Worm (Caenorhabditis elegans): ENCODE results near the gene C17G10.6.

DNA sequence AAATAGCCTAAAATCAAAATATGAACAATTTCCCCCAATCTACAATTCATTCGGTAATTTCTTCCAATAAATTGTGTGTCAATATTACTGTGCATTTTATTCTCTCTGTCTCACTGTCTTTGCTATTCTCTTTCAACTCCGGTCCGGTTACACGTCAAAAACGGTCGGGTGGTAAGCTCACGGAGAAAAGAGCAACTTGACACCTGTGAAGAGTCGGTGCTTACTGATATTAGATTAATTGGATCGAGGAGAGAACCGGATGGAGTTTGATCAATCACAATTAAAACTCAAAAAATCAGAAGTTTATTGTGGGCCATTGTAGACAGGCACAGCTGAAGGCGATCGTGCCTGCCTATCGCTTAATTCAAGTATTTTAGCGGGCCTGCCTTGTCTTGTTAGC, 28.2 kb downstream of the C17G10.6 start:
- TF ChIP-seq lsy-2 (tag; optimal IDR thresholded peaks at IDR 0.05): no peak
- no peak for TF ChIP-seq jun-1 (tag; optimal IDR thresholded peaks at IDR 0.05)
- TF ChIP-seq mef-2 (tag; optimal IDR thresholded peaks at IDR 0.05): no peak
- TF ChIP-seq unc-86 (tag; optimal IDR thresholded peaks at IDR 0.05): no peak
